Worm (Caenorhabditis elegans) whole organism, young adult: ENCODE results near the gene Y40H7A.4.

Experiments used
- Y79H2A.3 ChIP-seq: fragments of 200-800 bp; sonication (Bioruptor generic); conservative IDR thresholded peaks from 2 replicates; pipeline ENCODE4 v1.3.6; 2022; ENCODE audit warnings: missing genetic modification reagents, missing genetic modification characterization, missing compliant biosample characterization
- attf-6 ChIP-seq: fragments of 200-800 bp; sonication (Bioruptor generic); IDR thresholded peaks from 2 replicates; pipeline ENCODE4 v1.3.6; 2022; ENCODE audit warnings: missing genetic modification reagents, missing genetic modification characterization, missing compliant biosample characterization
- dpl-1 ChIP-seq: fragments of 150-350 bp; optimal IDR thresholded peaks from 2 replicates; lab custom pipeline; 2014; ENCODE audit warnings: missing biosample characterization, missing genetic modification reagents, missing genetic modification characterization
- ztf-18 ChIP-seq: sonication (generic microtip); optimal IDR thresholded peaks from 2 replicates; lab custom pipeline; 2016; ENCODE audit warnings: missing genotype, mild to moderate bottlenecking, missing genetic modification characterization, missing compliant biosample characterization

DNA sequence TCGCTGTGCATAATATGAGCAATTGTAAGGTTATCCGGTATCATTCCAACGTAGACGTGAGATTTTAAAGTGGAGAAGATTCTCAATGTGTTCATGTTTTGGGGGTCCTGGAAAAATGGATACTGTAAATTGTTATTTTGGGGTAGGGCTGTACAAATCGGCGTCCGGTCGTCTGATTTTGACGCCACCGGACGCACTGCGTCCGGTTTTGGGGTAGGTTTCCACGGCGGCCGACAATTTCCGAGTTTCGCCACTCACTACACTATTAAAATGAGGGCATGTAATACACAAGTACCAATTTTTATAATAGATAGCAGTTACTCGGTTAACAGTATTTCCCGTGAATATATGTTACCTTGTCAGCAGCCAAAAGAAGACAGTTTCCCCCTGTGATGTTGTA is 6.9 kb downstream of the Y40H7A.4 start:
- TF ChIP-seq attf-6 (GFP tag; lab: Robert Waterston, UW), result peak; percentile 98
- no peak for TF ChIP-seq ztf-18 (tag; lab: Kevin White, UChicago)
- no peak for TF ChIP-seq Y79H2A.3 (GFP tag; lab: Robert Waterston, UW)
- no peak for TF ChIP-seq dpl-1 (GFP tag; lab: Kevin White, UChicago)
